5 fruit fly cellular contexts compared by ENCODE assay signal in genomic region chr3L:16195476-16195958, dm6.
TF ChIP-seq lines count a peak whose summit lies in the region.

No protein-coding gene starts in this region.

- no peak for TF ChIP-seq CTCF in whole organism, embryonic (GFP tag; optimal IDR thresholded peaks at IDR 0.05; lab: Kevin White, UChicago)

TF ChIP-seq in whole organism, 6 proteins besides CTCF, POLR2A, EP300 and RAD21:
- TF ChIP-seq psq (optimal IDR thresholded peaks at IDR 0.05; lab: Kevin White, UChicago), result no peak
- TF ChIP-seq usp (GFP tag; optimal IDR thresholded peaks at IDR 0.05; lab: Kevin White, UChicago), result no peak
- TF ChIP-seq pan (optimal IDR thresholded peaks at IDR 0.05; lab: Kevin White, UChicago), result no peak
- peak; percentile 92 to 96 for TF ChIP-seq EcR (GFP tag; optimal IDR thresholded peaks at IDR 0.05; lab: Kevin White, UChicago)

TF ChIP-seq in whole organism, embryonic, 481 proteins besides CTCF, POLR2A, EP300 and RAD21:
- TF ChIP-seq en (GFP tag; optimal IDR thresholded peaks at IDR 0.05; lab: Kevin White, UChicago) (no peak), peb (GFP tag; IDR thresholded peaks at IDR 0.05; lab: Robert Waterston, UW) (no peak), bsh (GFP tag; optimal IDR thresholded peaks at IDR 0.05; lab: Kevin White, UChicago) (peak in 1 of 2 experiments; percentile 20), zfh1 (GFP tag; IDR thresholded peaks at IDR 0.05; lab: Robert Waterston, UW) (0 out of 3 replicates have a peak, but pooled peaks have one; percentile 30), CG14441 (GFP tag; IDR thresholded peaks at IDR 0.05; lab: Robert Waterston, UW) (no peak), CG2199 (GFP tag; IDR thresholded peaks at IDR 0.05; lab: Robert Waterston, UW) (no peak), D19B (GFP tag; optimal IDR thresholded peaks at IDR 0.05; lab: Kevin White, UChicago) (no peak), corto (GFP tag; optimal IDR thresholded peaks at IDR 0.05; lab: Kevin White, UChicago) (peak; percentile 60), nom (GFP tag; optimal IDR thresholded peaks at IDR 0.05; lab: Kevin White, UChicago) (peak; percentile 75), Fer1 (GFP tag; optimal IDR thresholded peaks at IDR 0.05; lab: Kevin White, UChicago) (no peak), lbe (GFP tag; optimal IDR thresholded peaks at IDR 0.05; lab: Kevin White, UChicago) (peak; percentile 81), Dll (GFP tag; IDR thresholded peaks at IDR 0.05; lab: Robert Waterston, UW; ENCODE audit: partially characterized antibody) (no peak), CG2875 (GFP tag; optimal IDR thresholded peaks at IDR 0.05; lab: Kevin White, UChicago) (no peak)

TF ChIP-seq in whole organism, prepupa, 60 proteins besides CTCF, POLR2A, EP300 and RAD21 (continues in another document):
- peak; percentile 74 for TF ChIP-seq Sox102F (GFP tag; optimal IDR thresholded peaks at IDR 0.05; lab: Kevin White, UChicago)
- no peak for TF ChIP-seq CG11294 (GFP tag; IDR thresholded peaks at IDR 0.05; lab: Robert Waterston, UW)
- TF ChIP-seq CG11902 (GFP tag; optimal IDR thresholded peaks at IDR 0.05; lab: Kevin White, UChicago), result no peak
- no peak for TF ChIP-seq CG11762 (GFP tag; optimal IDR thresholded peaks at IDR 0.05; lab: Kevin White, UChicago; ENCODE audit: insufficient read depth)
- peak; percentile 7 for TF ChIP-seq acj6 (GFP tag; optimal IDR thresholded peaks at IDR 0.05; lab: Kevin White, UChicago)
- peak; percentile 93 for TF ChIP-seq Eip78C (GFP tag; lab: Kevin White, UChicago)
- peak; percentile 31 for TF ChIP-seq CG34406 (GFP tag; optimal IDR thresholded peaks at IDR 0.05; lab: Kevin White, UChicago)
- TF ChIP-seq Hr39 (GFP tag; optimal IDR thresholded peaks at IDR 0.05; lab: Kevin White, UChicago), result no peak
- peak; percentile 32 for TF ChIP-seq net (GFP tag; optimal IDR thresholded peaks at IDR 0.05; lab: Kevin White, UChicago)
- TF ChIP-seq CG8319 (GFP tag; optimal IDR thresholded peaks at IDR 0.05; lab: Kevin White, UChicago), result no peak
- TF ChIP-seq Eip93F (GFP tag; optimal IDR thresholded peaks at IDR 0.05; lab: Kevin White, UChicago), result peak; percentile 88
- TF ChIP-seq CG7368 (GFP tag; optimal IDR thresholded peaks at IDR 0.05; lab: Kevin White, UChicago), result peak; percentile 29
- TF ChIP-seq dsx (GFP tag; optimal IDR thresholded peaks at IDR 0.05; lab: Kevin White, UChicago; ENCODE audit: poor library complexity, severe bottlenecking), result no peak
- TF ChIP-seq CG6792 (GFP tag; optimal IDR thresholded peaks at IDR 0.05; lab: Kevin White, UChicago), result peak; percentile 48
- TF ChIP-seq CG32006 (GFP tag; optimal IDR thresholded peaks at IDR 0.05; lab: Kevin White, UChicago), result no peak
- TF ChIP-seq Sox14 (GFP tag; optimal IDR thresholded peaks at IDR 0.05; lab: Kevin White, UChicago), result peak; percentile 73
- no peak for TF ChIP-seq Ets21C (GFP tag; optimal IDR thresholded peaks at IDR 0.05; lab: Kevin White, UChicago)
- peak; percentile 62 for TF ChIP-seq CG6808 (GFP tag; optimal IDR thresholded peaks at IDR 0.05; lab: Kevin White, UChicago)
- TF ChIP-seq fkh (GFP tag; optimal IDR thresholded peaks at IDR 0.05; lab: Kevin White, UChicago), result no peak
- peak; percentile 87 for TF ChIP-seq Met (GFP tag; optimal IDR thresholded peaks at IDR 0.05; lab: Kevin White, UChicago)
- peak; percentile 60 for TF ChIP-seq esn (GFP tag; optimal IDR thresholded peaks at IDR 0.05; lab: Kevin White, UChicago)
- TF ChIP-seq Ets96B (tag; optimal IDR thresholded peaks at IDR 0.05; lab: Kevin White, UChicago), result no peak
- TF ChIP-seq Blimp-1 (GFP tag; optimal IDR thresholded peaks at IDR 0.05; lab: Kevin White, UChicago), result peak; percentile 73
- TF ChIP-seq Smox (GFP tag; optimal IDR thresholded peaks at IDR 0.05; lab: Kevin White, UChicago), result peak; percentile 60
- TF ChIP-seq CG8119 (GFP tag; IDR thresholded peaks at IDR 0.05; lab: Robert Waterston, UW), result no peak; the same call in 2 of the 3 replicates

TF ChIP-seq in whole organism, pupa, 21 proteins besides CTCF, POLR2A, EP300 and RAD21:
- TF ChIP-seq CG4496 (GFP tag; IDR thresholded peaks at IDR 0.05; lab: Robert Waterston, UW) (peak; percentile 69; the same call in 2 of the 3 replicates), CG10348 (GFP tag; IDR thresholded peaks at IDR 0.05; lab: Robert Waterston, UW) (no peak), rn (GFP tag; IDR thresholded peaks at IDR 0.05; lab: Robert Waterston, UW) (no peak), CG34367 (tag; optimal IDR thresholded peaks at IDR 0.05; lab: Kevin White, UChicago) (no peak), CG12605 (GFP tag; IDR thresholded peaks at IDR 0.05; lab: Robert Waterston, UW) (no peak), CG15710 (tag; optimal IDR thresholded peaks at IDR 0.05; lab: Kevin White, UChicago) (no peak), Pif1B (GFP tag; optimal IDR thresholded peaks at IDR 0.05; lab: Kevin White, UChicago) (peak; percentile 47), D1 (tag; optimal IDR thresholded peaks at IDR 0.05; lab: Kevin White, UChicago) (no peak), CG9948 (tag; optimal IDR thresholded peaks at IDR 0.05; lab: Kevin White, UChicago) (no peak), fd96Ca (GFP tag; IDR thresholded peaks at IDR 0.05; lab: Robert Waterston, UW) (peak; percentile 30; the same call in 1 of the 3 replicates), gl (tag; optimal IDR thresholded peaks at IDR 0.05; lab: Kevin White, UChicago) (peak; percentile 13), CG13204 (GFP tag; optimal IDR thresholded peaks at IDR 0.05; lab: Kevin White, UChicago) (peak; percentile 60), CG32121 (GFP tag; IDR thresholded peaks at IDR 0.05; lab: Robert Waterston, UW) (no peak), Pif1A (GFP tag; optimal IDR thresholded peaks at IDR 0.05; lab: Kevin White, UChicago) (peak; percentile 68), Ets98B (GFP tag; IDR thresholded peaks at IDR 0.05; lab: Robert Waterston, UW) (peak; percentile 15; the same call in 1 of the 2 replicates), CG14655 (GFP tag; optimal IDR thresholded peaks at IDR 0.05; lab: Kevin White, UChicago) (no peak), CG17806 (tag; optimal IDR thresholded peaks at IDR 0.05; lab: Kevin White, UChicago) (no peak), EcR (GFP tag; optimal IDR thresholded peaks at IDR 0.05; lab: Kevin White, UChicago) (peak; percentile 99), CG8301 (tag; optimal IDR thresholded peaks at IDR 0.05; lab: Kevin White, UChicago) (no peak), Snoo (tag; optimal IDR thresholded peaks at IDR 0.05; lab: Kevin White, UChicago) (peak; percentile 96), CG8159 (tag; optimal IDR thresholded peaks at IDR 0.05; lab: Kevin White, UChicago) (peak; percentile 27)

TF ChIP-seq in whole organism, wandering third instar larva, 38 proteins besides CTCF, POLR2A, EP300 and RAD21:
- peak; percentile 74 for TF ChIP-seq brk (GFP tag; optimal IDR thresholded peaks at IDR 0.05; lab: Kevin White, UChicago)
- peak; percentile 74 for TF ChIP-seq Sp1 (GFP tag; optimal IDR thresholded peaks at IDR 0.05; lab: Kevin White, UChicago)
- TF ChIP-seq Dfd (GFP tag; optimal IDR thresholded peaks at IDR 0.05; lab: Kevin White, UChicago), result no peak
- peak; percentile 5 for TF ChIP-seq dmrt93B (GFP tag; optimal IDR thresholded peaks at IDR 0.05; lab: Kevin White, UChicago)
- TF ChIP-seq dl (GFP tag; optimal IDR thresholded peaks at IDR 0.05; lab: Kevin White, UChicago; ENCODE audit: insufficient read depth in 1 of 2, partially characterized antibody in 2 of 2), result peak in 1 of 2 experiments; percentile 5
- peak; percentile 56 to 64 for TF ChIP-seq foxo (GFP tag; optimal IDR thresholded peaks at IDR 0.05; lab: Kevin White, UChicago)
- TF ChIP-seq Hr83 (GFP tag; optimal IDR thresholded peaks at IDR 0.05; lab: Kevin White, UChicago; ENCODE audit: poor library complexity, severe bottlenecking), result peak; percentile 66
- TF ChIP-seq Vsx2 (GFP tag; optimal IDR thresholded peaks at IDR 0.05; lab: Kevin White, UChicago; ENCODE audit: partially characterized antibody), result peak; percentile 55
- no peak for TF ChIP-seq sv (GFP tag; optimal IDR thresholded peaks at IDR 0.05; lab: Kevin White, UChicago)
- peak; percentile 64 for TF ChIP-seq fru (GFP tag; optimal IDR thresholded peaks at IDR 0.05; lab: Kevin White, UChicago)
- peak; percentile 44 for TF ChIP-seq ey (GFP tag; optimal IDR thresholded peaks at IDR 0.05; lab: Kevin White, UChicago)
- TF ChIP-seq Dif (GFP tag; optimal IDR thresholded peaks at IDR 0.05; lab: Kevin White, UChicago; ENCODE audit: partially characterized antibody), result peak; percentile 62
- peak; percentile 80 for TF ChIP-seq CG32264 (GFP tag; optimal IDR thresholded peaks at IDR 0.05; lab: Kevin White, UChicago)
- TF ChIP-seq psq (GFP tag; optimal IDR thresholded peaks at IDR 0.05; lab: Kevin White, UChicago), result peak; percentile 84
- peak; percentile 86 for TF ChIP-seq h (GFP tag; optimal IDR thresholded peaks at IDR 0.05; lab: Kevin White, UChicago)
- peak; percentile 100 for TF ChIP-seq jim (GFP tag; optimal IDR thresholded peaks at IDR 0.05; lab: Kevin White, UChicago)
- no peak for TF ChIP-seq N (GFP tag; optimal IDR thresholded peaks at IDR 0.05; lab: Kevin White, UChicago)
- TF ChIP-seq CG9705 (GFP tag; optimal IDR thresholded peaks at IDR 0.05; lab: Kevin White, UChicago), result no peak
- peak; percentile 72 for TF ChIP-seq Jra (GFP tag; optimal IDR thresholded peaks at IDR 0.05; lab: Kevin White, UChicago)
- TF ChIP-seq Rel (GFP tag; optimal IDR thresholded peaks at IDR 0.05; lab: Kevin White, UChicago), result peak; percentile 83
- peak; percentile 87 for TF ChIP-seq Rel (tag; optimal IDR thresholded peaks at IDR 0.05; lab: Kevin White, UChicago)
- TF ChIP-seq Hnf4 (GFP tag; optimal IDR thresholded peaks at IDR 0.05; lab: Kevin White, UChicago), result peak; percentile 67
- peak; percentile 57 for TF ChIP-seq OdsH (GFP tag; optimal IDR thresholded peaks at IDR 0.05; lab: Kevin White, UChicago)
- no peak for TF ChIP-seq GATAd (GFP tag; optimal IDR thresholded peaks at IDR 0.05; lab: Kevin White, UChicago)
- no peak for TF ChIP-seq lola (GFP tag; optimal IDR thresholded peaks at IDR 0.05; lab: Kevin White, UChicago)
- peak; percentile 59 for TF ChIP-seq rgr (GFP tag; optimal IDR thresholded peaks at IDR 0.05; lab: Kevin White, UChicago)
- TF ChIP-seq woc (GFP tag; optimal IDR thresholded peaks at IDR 0.05; lab: Kevin White, UChicago), result peak; percentile 67
- no peak for TF ChIP-seq usp (GFP tag; optimal IDR thresholded peaks at IDR 0.05; lab: Kevin White, UChicago)
- TF ChIP-seq Abd-B (GFP tag; optimal IDR thresholded peaks at IDR 0.05; lab: Kevin White, UChicago), result no peak
- TF ChIP-seq Mio (GFP tag; optimal IDR thresholded peaks at IDR 0.05; lab: Kevin White, UChicago), result no peak
- peak; percentile 90 for TF ChIP-seq tai (GFP tag; optimal IDR thresholded peaks at IDR 0.05; lab: Kevin White, UChicago)
- peak; percentile 90 for TF ChIP-seq CrebA (GFP tag; optimal IDR thresholded peaks at IDR 0.05; lab: Kevin White, UChicago; ENCODE audit: borderline replicate concordance)
- peak; percentile 78 for TF ChIP-seq sage (GFP tag; optimal IDR thresholded peaks at IDR 0.05; lab: Kevin White, UChicago)
- TF ChIP-seq br (GFP tag; optimal IDR thresholded peaks at IDR 0.05; lab: Kevin White, UChicago), result peak; percentile 71
- TF ChIP-seq pan (optimal IDR thresholded peaks at IDR 0.05; lab: Kevin White, UChicago), result no peak
TF ChIP-seq in whole organism, wandering third instar larva: peak in this region for 24.
